Worm (Caenorhabditis elegans) whole organism, L2 larva: ENCODE measurements around the gene str-207.

Experiments
- alr-1 ChIP-seq: fragments of 150-350 bp; optimal IDR thresholded peaks from 2 replicates; lab custom pipeline; 2014; ENCODE audit warnings: missing biosample characterization, missing genetic modification characterization
- aly-2 ChIP-seq: fragments of 150-350 bp; optimal IDR thresholded peaks from 2 replicates; lab custom pipeline; 2014; ENCODE audit warnings: missing biosample characterization, missing genetic modification characterization
- ceh-16 ChIP-seq: fragments of 150-350 bp; optimal IDR thresholded peaks from 2 replicates; lab custom pipeline; 2014; ENCODE audit warnings: missing biosample characterization, missing genetic modification characterization
- lsy-2 ChIP-seq, 2 experiments: fragments of 150-350 bp in 1 of 2; sonication (generic microtip) in 1 of 2; optimal IDR thresholded peaks; 2 replicates each; lab custom pipeline; 2014 to 2017; ENCODE audit warnings: missing biosample characterization in 2 of 2, missing genetic modification characterization in 2 of 2
- mdl-1 ChIP-seq, 2 experiments: fragments of 150-350 bp in 1 of 2; sonication (generic microtip) in 1 of 2; optimal IDR thresholded peaks; 2 replicates each; lab custom pipeline; 2017; ENCODE audit warnings: missing biosample characterization in 2 of 2, missing genetic modification characterization in 2 of 2
- nhr-23 ChIP-seq: fragments of 150-350 bp; optimal IDR thresholded peaks from 2 replicates; lab custom pipeline; 2014; ENCODE audit warnings: missing biosample characterization, missing genetic modification reagents, missing genetic modification characterization
- skn-1 ChIP-seq: sonication (generic microtip); optimal IDR thresholded peaks from 2 replicates; lab custom pipeline; 2017; ENCODE audit warnings: missing biosample characterization, missing genetic modification characterization
- snpc-4 ChIP-seq: fragments of 150-350 bp; optimal IDR thresholded peaks from 2 replicates; lab custom pipeline; 2014; ENCODE audit warnings: missing biosample characterization, missing genetic modification characterization
- zag-1 ChIP-seq: fragments of 150-350 bp; optimal IDR thresholded peaks from 2 replicates; lab custom pipeline; 2014; ENCODE audit warnings: missing biosample characterization, missing genetic modification characterization
- ztf-4 ChIP-seq: fragments of 150-350 bp; optimal IDR thresholded peaks from 2 replicates; lab custom pipeline; 2014; ENCODE audit warnings: missing biosample characterization, missing genetic modification characterization

- no peak for TF ChIP-seq ztf-4
- TF ChIP-seq skn-1 (tag; lab: Kevin White, UChicago), result no peak
- no peak for TF ChIP-seq lsy-2 (tag; optimal IDR thresholded peaks at IDR 0.05; lab: Kevin White, UChicago)
- no peak for TF ChIP-seq nhr-23
- TF ChIP-seq zag-1 (tag; lab: Kevin White, UChicago), result no peak
- TF ChIP-seq mdl-1 (tag; optimal IDR thresholded peaks at IDR 0.05; lab: Kevin White, UChicago), result no peak
- TF ChIP-seq aly-2 (tag; lab: Kevin White, UChicago), result no peak
- TF ChIP-seq alr-1 (tag; lab: Kevin White, UChicago), result no peak
- TF ChIP-seq snpc-4 (tag; lab: Kevin White, UChicago), result no peak
- no peak for TF ChIP-seq ceh-16 (tag; lab: Kevin White, UChicago)
These were observed 26.0 kb downstream of the str-207 start for ce11 chrV:4977539-4977938.
